Fruit fly (Drosophila melanogaster): ENCODE data around the gene aralar1.

- no peak for TF ChIP-seq CG11762 (GFP tag; optimal IDR thresholded peaks at IDR 0.05; ENCODE audit: insufficient read depth)
- TF ChIP-seq Blimp-1 (GFP tag; optimal IDR thresholded peaks at IDR 0.05), result no peak
- no peak for TF ChIP-seq Met (GFP tag; optimal IDR thresholded peaks at IDR 0.05)
- no peak for TF ChIP-seq Lpt (GFP tag; optimal IDR thresholded peaks at IDR 0.05)
- no peak for TF ChIP-seq OdsH (GFP tag; optimal IDR thresholded peaks at IDR 0.05)
- TF ChIP-seq Hr38 (GFP tag; optimal IDR thresholded peaks at IDR 0.05), result no peak
- TF ChIP-seq Gug (GFP tag; IDR thresholded peaks at IDR 0.05), result no peak
- no peak for TF ChIP-seq achi (GFP tag; optimal IDR thresholded peaks at IDR 0.05)
- no peak for TF ChIP-seq acj6 (GFP tag; optimal IDR thresholded peaks at IDR 0.05)
Measured at dm6 chr3R:30476367-30476766, 20.7 kb upstream of the aralar1 start, which contains the start of gene spdo.

Measured in whole organism, prepupa.